Fruit fly (Drosophila melanogaster) whole organism, wandering third instar larva: ENCODE data around the gene Invadolysin.

Source experiments
- Abd-B ChIP-seq: fragments of >200 bp; optimal IDR thresholded peaks from 2 replicates; lab custom pipeline; 2017; ENCODE audit warnings: missing biosample characterization, missing genetic modification characterization
- OdsH ChIP-seq: fragments of 200-800 bp; sonication (Bioruptor generic); optimal IDR thresholded peaks from 2 replicates; lab custom pipeline; 2016; ENCODE audit warnings: missing biosample characterization, mild to moderate bottlenecking, missing genetic modification characterization
- foxo ChIP-seq, 2 experiments: fragments of 200-800 bp; sonication (Bioruptor generic); optimal IDR thresholded peaks; 2 replicates in 1 of 2; 3 replicates in 1 of 2; lab custom pipeline; 2016 to 2017; ENCODE audit warnings: missing biosample characterization in 2 of 2, missing genetic modification characterization in 2 of 2
- fru ChIP-seq: fragments of 200-800 bp; sonication (Bioruptor generic); optimal IDR thresholded peaks from 3 replicates; lab custom pipeline; 2016; ENCODE audit warnings: missing biosample characterization, mild to moderate bottlenecking, missing genetic modification characterization
- psq ChIP-seq: fragments of 200-800 bp; sonication (Bioruptor generic); optimal IDR thresholded peaks from 3 replicates; lab custom pipeline; 2017; ENCODE audit warnings: missing biosample characterization, mild to moderate bottlenecking, missing genetic modification characterization, moderate library complexity
- usp ChIP-seq: fragments of >200 bp; optimal IDR thresholded peaks from 2 replicates; lab custom pipeline; 2017; ENCODE audit warnings: missing biosample characterization, missing genetic modification characterization

dm6 chr3R:10098296-10098675, 46.2 kb upstream of the Invadolysin start:
- TF ChIP-seq OdsH (GFP tag; lab: Kevin White, UChicago), result no peak
- no peak for TF ChIP-seq psq (GFP tag; lab: Kevin White, UChicago)
- TF ChIP-seq Abd-B, result no peak
- no peak for TF ChIP-seq fru
- no peak for TF ChIP-seq usp (GFP tag; lab: Kevin White, UChicago)
- no peak for TF ChIP-seq foxo (GFP tag; optimal IDR thresholded peaks at IDR 0.05; lab: Kevin White, UChicago)
